Worm (Caenorhabditis elegans): ENCODE results near the gene srz-82.

The srz-82 gene

DNA sequence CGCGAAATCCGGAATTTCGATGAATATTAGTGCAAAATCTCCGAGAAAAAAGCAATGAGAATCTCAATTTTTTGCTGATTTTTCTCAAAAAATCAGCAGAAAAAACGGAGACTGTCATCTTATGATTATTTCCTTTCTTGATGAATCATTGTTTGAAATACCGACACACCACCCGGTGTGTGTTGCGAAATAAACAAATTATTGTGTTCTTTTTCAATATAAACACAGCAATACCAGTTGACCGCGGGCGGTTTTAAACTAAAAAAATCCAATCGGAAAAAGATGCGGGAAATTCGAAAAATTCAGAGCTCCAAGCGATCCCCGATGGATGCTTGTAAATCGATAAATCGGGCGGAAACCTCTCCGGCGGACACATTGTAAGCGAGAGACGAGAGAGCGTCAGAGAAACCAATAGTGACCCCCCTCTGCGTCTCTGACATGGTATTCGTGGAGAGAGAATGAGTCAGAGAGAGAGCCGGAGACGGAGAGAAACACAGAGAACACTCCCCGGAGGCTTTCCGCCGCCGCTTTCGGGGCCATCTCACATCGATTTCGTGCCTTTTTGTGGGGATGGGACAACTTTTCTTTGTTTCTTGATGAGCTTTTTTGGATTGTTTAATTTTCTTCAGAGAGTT is 32.8 kb downstream of the srz-82 start (continued):
- TF ChIP-seq K02D7.2 (tag; optimal IDR thresholded peaks at IDR 0.05) (no peak), ttx-3 (tag; optimal IDR thresholded peaks at IDR 0.05) (no peak), sox-4 (tag; optimal IDR thresholded peaks at IDR 0.05) (no peak), hlh-6 (tag; optimal IDR thresholded peaks at IDR 0.05) (no peak), F13H6.1 (tag; optimal IDR thresholded peaks at IDR 0.05) (peak; percentile 50), lim-6 (tag; optimal IDR thresholded peaks at IDR 0.05) (no peak), fkh-6 (tag; optimal IDR thresholded peaks at IDR 0.05) (no peak), sox-2 (GFP tag; IDR thresholded peaks at IDR 0.05) (no peak), ceh-45 (GFP tag; IDR thresholded peaks at IDR 0.05) (no peak), ceh-30 (tag; optimal IDR thresholded peaks at IDR 0.05) (no peak), pax-1 (tag; optimal IDR thresholded peaks at IDR 0.05) (no peak), T23F11.4 (GFP tag; optimal IDR thresholded peaks at IDR 0.05) (no peak), K09A11.1 (tag; optimal IDR thresholded peaks at IDR 0.05; ENCODE audit: insufficient read depth) (no peak), ceh-18 (tag; optimal IDR thresholded peaks at IDR 0.05) (peak; percentile 23), unc-3 (GFP tag; conservative IDR thresholded peaks at IDR 0.05) (no peak), unc-3 (tag; optimal IDR thresholded peaks at IDR 0.05) (no peak), elt-4 (tag; optimal IDR thresholded peaks at IDR 0.05) (no peak), ceh-34 (tag; optimal IDR thresholded peaks at IDR 0.05) (peak; percentile 28), ceh-14 (tag; optimal IDR thresholded peaks at IDR 0.05) (no peak)

DNA sequence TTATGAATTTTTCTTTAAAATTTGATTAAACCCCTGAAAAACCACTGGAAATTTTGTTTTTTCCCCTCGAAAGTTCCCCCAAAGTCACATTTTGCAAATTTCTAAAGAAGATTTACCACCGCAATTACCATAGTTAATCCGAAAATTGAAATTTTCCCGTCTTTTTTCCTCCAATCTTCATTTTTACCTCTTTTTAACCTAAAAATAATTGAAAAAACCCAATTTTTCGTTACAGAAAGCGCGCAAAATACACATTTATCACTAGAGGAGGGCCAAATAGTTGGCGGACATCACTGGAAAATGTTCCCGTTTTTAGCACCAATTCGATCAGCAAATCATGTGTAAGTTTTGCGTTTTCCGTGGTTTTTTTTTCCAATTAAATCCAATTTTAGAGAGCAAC is 33.9 kb downstream of the srz-82 start, which contains the start of gene unc-33:
unc-33 (plus strand) TSS at position 301 of the 400 bp plus-strand sequence.
- no peak for TF ChIP-seq T23F11.4 (GFP tag; optimal IDR thresholded peaks at IDR 0.05)
- TF ChIP-seq syd-9 (tag; optimal IDR thresholded peaks at IDR 0.05): no peak
- TF ChIP-seq unc-55 (GFP tag; optimal IDR thresholded peaks at IDR 0.05): no peak
- no peak for TF ChIP-seq hlh-13 (GFP tag; optimal IDR thresholded peaks at IDR 0.05)

DNA sequence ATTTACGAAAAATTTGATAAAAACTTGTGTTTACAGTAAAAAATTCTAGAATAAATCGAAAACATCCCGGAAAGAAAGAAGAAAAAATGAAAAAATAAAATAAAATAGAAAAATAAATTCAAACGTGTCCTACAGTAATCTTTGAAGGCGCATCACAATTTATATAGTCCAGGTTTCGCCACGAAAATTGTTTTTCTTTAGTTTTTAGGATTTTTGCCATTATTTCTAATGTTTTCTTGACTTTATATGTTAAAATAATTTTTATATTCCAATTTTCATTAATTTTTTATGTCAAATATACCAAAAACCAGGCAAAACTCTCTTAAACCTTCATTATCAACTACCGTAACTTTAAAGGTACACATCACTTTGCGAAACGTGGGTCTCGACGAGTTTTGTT is 34.9 kb downstream of the srz-82 start:
- no peak for TF ChIP-seq tbx-7 (tag; optimal IDR thresholded peaks at IDR 0.05)
- TF ChIP-seq C08G9.2 (tag; optimal IDR thresholded peaks at IDR 0.05): no peak
- no peak for TF ChIP-seq mec-3 (tag; optimal IDR thresholded peaks at IDR 0.05; ENCODE audit: borderline replicate concordance)
- TF ChIP-seq ceh-48 (tag; optimal IDR thresholded peaks at IDR 0.05): no peak
- TF ChIP-seq hlh-6 (tag; optimal IDR thresholded peaks at IDR 0.05): no peak
- TF ChIP-seq tbx-2 (tag; optimal IDR thresholded peaks at IDR 0.05): no peak
- TF ChIP-seq pha-4 (tag; optimal IDR thresholded peaks at IDR 0.05): no peak
- no peak for TF ChIP-seq ceh-24 (tag; optimal IDR thresholded peaks at IDR 0.05)
- no peak for TF ChIP-seq ceh-19 (GFP tag; optimal IDR thresholded peaks at IDR 0.05)
- no peak for TF ChIP-seq ttx-3 (tag; optimal IDR thresholded peaks at IDR 0.05)
- no peak for TF ChIP-seq che-1 (tag; optimal IDR thresholded peaks at IDR 0.05)
- TF ChIP-seq pros-1 (tag; optimal IDR thresholded peaks at IDR 0.05): no peak
- no peak for TF ChIP-seq dmd-4 (tag; optimal IDR thresholded peaks at IDR 0.05; ENCODE audit: borderline replicate concordance)
- no peak for TF ChIP-seq nhr-232 (tag; optimal IDR thresholded peaks at IDR 0.05)
- no peak for TF ChIP-seq madf-2 (tag; optimal IDR thresholded peaks at IDR 0.05)
- no peak for TF ChIP-seq lin-11 (tag; optimal IDR thresholded peaks at IDR 0.05)
- no peak for TF ChIP-seq gmeb-2 (tag; optimal IDR thresholded peaks at IDR 0.05)
- TF ChIP-seq ceh-34 (tag; optimal IDR thresholded peaks at IDR 0.05): no peak
- TF ChIP-seq T23F11.4 (GFP tag; optimal IDR thresholded peaks at IDR 0.05): no peak
- no peak for TF ChIP-seq ceh-45 (GFP tag; IDR thresholded peaks at IDR 0.05)

DNA sequence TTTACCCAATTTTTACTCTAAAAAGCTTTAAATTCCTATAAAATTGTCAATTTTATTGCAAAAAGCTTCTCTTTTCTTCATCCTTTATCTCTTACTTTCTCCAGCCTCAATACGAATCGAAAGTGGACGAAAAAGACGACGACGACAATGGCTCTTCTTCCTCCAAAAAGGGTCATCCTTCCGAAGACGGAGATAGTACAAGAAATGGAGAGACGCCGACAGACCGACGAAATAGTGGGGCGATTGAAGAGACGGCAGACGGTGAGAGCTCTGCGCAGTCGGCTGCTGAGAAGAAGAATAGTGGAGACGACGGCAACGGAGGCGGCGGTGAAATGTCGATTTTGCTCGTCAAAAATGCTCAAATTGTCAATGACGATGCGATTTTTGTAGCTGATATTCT is 36.7 kb downstream of the srz-82 start:
- TF ChIP-seq pha-2 (tag; optimal IDR thresholded peaks at IDR 0.05): no peak
- no peak for TF ChIP-seq hlh-30 (tag; optimal IDR thresholded peaks at IDR 0.05; ENCODE audit: insufficient read depth)
- no peak for TF ChIP-seq zip-5 (tag; optimal IDR thresholded peaks at IDR 0.05)
- no peak for TF ChIP-seq ceh-2 (tag; optimal IDR thresholded peaks at IDR 0.05)
- TF ChIP-seq nfya-1 (tag; optimal IDR thresholded peaks at IDR 0.05): peak; percentile 29
- no peak for TF ChIP-seq sox-2 (GFP tag; IDR thresholded peaks at IDR 0.05)
- TF ChIP-seq hlh-13 (GFP tag; optimal IDR thresholded peaks at IDR 0.05): no peak
- TF ChIP-seq ceh-31 (tag; optimal IDR thresholded peaks at IDR 0.05): peak; percentile 46
- TF ChIP-seq madf-2 (tag; optimal IDR thresholded peaks at IDR 0.05): no peak
- peak; percentile 50 for TF ChIP-seq unc-55 (GFP tag; optimal IDR thresholded peaks at IDR 0.05)
- no peak for TF ChIP-seq ceh-14 (tag; optimal IDR thresholded peaks at IDR 0.05)
- TF ChIP-seq dve-1 (tag; optimal IDR thresholded peaks at IDR 0.05): no peak
